Worm (Caenorhabditis elegans) whole organism, mixed stage, embryonic: Measurements from ENCODE around the gene col-185.

Source experiments
- bed-3 ChIP-seq: fragments of 200-800 bp; sonication (Bioruptor generic); optimal IDR thresholded peaks from 3 replicates; lab custom pipeline; 2018; ENCODE audit warnings: mild to moderate bottlenecking, missing genetic modification characterization, moderate library complexity, missing compliant biosample characterization
- lsy-2 ChIP-seq: fragments of 150-350 bp; optimal IDR thresholded peaks from 2 replicates; lab custom pipeline; 2014; ENCODE audit warnings: missing biosample characterization, missing genetic modification characterization
- mep-1 ChIP-seq: fragments of 150-350 bp; optimal IDR thresholded peaks from 2 replicates; lab custom pipeline; 2017; ENCODE audit warnings: missing biosample characterization, missing genetic modification reagents, missing genetic modification characterization, inconsistent platforms
- nhr-28 ChIP-seq: fragments of 150-350 bp; optimal IDR thresholded peaks from 2 replicates; lab custom pipeline; 2014; ENCODE audit warnings: missing biosample characterization, missing genetic modification characterization
- nhr-76 ChIP-seq: sonication (generic microtip); optimal IDR thresholded peaks from 2 replicates; lab custom pipeline; 2017; ENCODE audit warnings: missing biosample characterization, missing genetic modification characterization
- pha-4 ChIP-seq: fragments of 150-350 bp; optimal IDR thresholded peaks from 2 replicates; lab custom pipeline; 2018; ENCODE audit warnings: missing biosample characterization, missing genetic modification reagents, missing genetic modification characterization
- snpc-4 ChIP-seq: fragments of 150-350 bp; optimal IDR thresholded peaks from 2 replicates; lab custom pipeline; 2014; ENCODE audit warnings: missing biosample characterization, missing genetic modification characterization
- unc-62 ChIP-seq: fragments of 150-350 bp; optimal IDR thresholded peaks from 2 replicates; lab custom pipeline; 2014; ENCODE audit warnings: missing biosample characterization, missing genetic modification reagents, missing genetic modification characterization
- ztf-11 ChIP-seq: fragments of 150-350 bp; optimal IDR thresholded peaks from 2 replicates; lab custom pipeline; 2014; ENCODE audit warnings: missing biosample characterization, missing genetic modification characterization

- TF ChIP-seq lsy-2 (tag; lab: Kevin White, UChicago) (no peak), nhr-76 (tag; lab: Kevin White, UChicago) (no peak), unc-62 (GFP tag; lab: Kevin White, UChicago) (no peak), ztf-11 (tag; lab: Kevin White, UChicago) (no peak), bed-3 (no peak), pha-4 (tag; lab: Kevin White, UChicago) (no peak), mep-1 (tag; lab: Kevin White, UChicago) (no peak), snpc-4 (tag; lab: Kevin White, UChicago) (no peak), nhr-28 (no peak)
Measured at ce11 chrX:13499098-13499497, 11.8 kb downstream of the col-185 start.
